Worm (Caenorhabditis elegans) whole organism, L1 larva: ENCODE data around the gene acs-1.

Source experiments
- C04F5.9 ChIP-seq: sonication (generic microtip); optimal IDR thresholded peaks from 2 replicates; lab custom pipeline; 2016; ENCODE audit warnings: missing genetic modification characterization, missing compliant biosample characterization
- C16A3.4 ChIP-seq: fragments of 150-350 bp; optimal IDR thresholded peaks from 2 replicates; lab custom pipeline; 2014; ENCODE audit warnings: missing biosample characterization, missing genetic modification characterization
- ama-1 ChIP-seq: fragments of 150-350 bp; optimal IDR thresholded peaks from 2 replicates; lab custom pipeline; 2014
- blmp-1 ChIP-seq: fragments of 150-350 bp; optimal IDR thresholded peaks from 2 replicates; lab custom pipeline; 2014; ENCODE audit warnings: missing biosample characterization, missing genetic modification characterization
- ceh-8 ChIP-seq: fragments of 200-800 bp; sonication (Bioruptor generic); optimal IDR thresholded peaks from 2 replicates; lab custom pipeline; 2018; ENCODE audit warnings: mild to moderate bottlenecking, missing genetic modification characterization, moderate library complexity, missing compliant biosample characterization
- efl-1 ChIP-seq, 4 experiments: fragments of 150-350 bp; optimal IDR thresholded peaks in 3 of 4; peaks in 1 of 4; 1 replicate in 1 of 4; 2 replicates in 3 of 4; lab custom pipeline; 2014; ENCODE audit warnings: missing biosample characterization in 2 of 4, missing genetic modification characterization in 2 of 4, missing genetic modification reagents in 2 of 4
- efl-3 ChIP-seq: fragments of 200-800 bp; sonication (Bioruptor generic); optimal IDR thresholded peaks from 2 replicates; lab custom pipeline; 2018; ENCODE audit warnings: mild to moderate bottlenecking, missing genetic modification characterization, missing compliant biosample characterization
- elt-2 ChIP-seq: sonication (generic microtip); optimal IDR thresholded peaks from 2 replicates; lab custom pipeline; 2016; ENCODE audit warnings: missing genetic modification characterization, mild to moderate bottlenecking, inconsistent platforms, missing compliant biosample characterization, missing genetic modification reagents
- elt-3 ChIP-seq, 6 experiments: fragments of 150-350 bp in 1 of 6; sonication (generic microtip); optimal IDR thresholded peaks; 2 replicates each; lab custom pipeline; 2017 to 2018; ENCODE audit warnings: missing biosample characterization in 6 of 6, missing genetic modification characterization in 6 of 6, inconsistent platforms in 1 of 6
- fkh-10 ChIP-seq: sonication (generic microtip); optimal IDR thresholded peaks from 2 replicates; lab custom pipeline; 2017; ENCODE audit warnings: missing biosample characterization, missing genetic modification reagents, missing genetic modification characterization
- fos-1 ChIP-seq: fragments of 150-350 bp; optimal IDR thresholded peaks from 2 replicates; lab custom pipeline; 2014; ENCODE audit warnings: missing biosample characterization, missing genetic modification characterization
- grh-1 ChIP-seq: fragments of 200-800 bp; sonication (Bioruptor generic); IDR thresholded peaks from 2 replicates; pipeline ENCODE4 v1.3.6; 2022; ENCODE audit warnings: missing genetic modification reagents, missing genetic modification characterization, missing compliant biosample characterization
- hlh-17 ChIP-seq: fragments of 200-800 bp; sonication (Bioruptor generic); optimal IDR thresholded peaks from 2 replicates; lab custom pipeline; 2018; ENCODE audit warnings: missing genetic modification characterization, mild to moderate bottlenecking, missing compliant biosample characterization, moderate library complexity, borderline replicate concordance
- isw-1 ChIP-seq: fragments of 200-800 bp; sonication (Bioruptor generic); IDR thresholded peaks from 2 replicates; pipeline ENCODE4 v1.3.6; 2022; ENCODE audit warnings: missing genetic modification characterization, missing compliant biosample characterization
- lin-14 ChIP-seq: fragments of 200-800 bp; sonication (Bioruptor generic); optimal IDR thresholded peaks from 2 replicates; lab custom pipeline; 2018; ENCODE audit warnings: mild to moderate bottlenecking, missing genetic modification characterization, moderate library complexity, missing compliant biosample characterization
- lin-15B ChIP-seq: fragments of 150-350 bp; sonication (generic microtip); optimal IDR thresholded peaks from 3 replicates; lab custom pipeline; 2014; ENCODE audit warnings: missing biosample characterization, missing genetic modification characterization
- lsy-2 ChIP-seq, 2 experiments: fragments of 150-350 bp; optimal IDR thresholded peaks; 2 replicates each; lab custom pipeline; 2014; ENCODE audit warnings: missing biosample characterization in 2 of 2, missing genetic modification characterization in 2 of 2
- mdl-1 ChIP-seq, 2 experiments: fragments of 150-350 bp; optimal IDR thresholded peaks; 2 replicates each; lab custom pipeline; 2014 to 2017; ENCODE audit warnings: missing biosample characterization in 2 of 2, missing genetic modification characterization in 2 of 2, inconsistent platforms in 1 of 2
- mef-2 ChIP-seq: fragments of 150-350 bp; optimal IDR thresholded peaks from 2 replicates; lab custom pipeline; 2014; ENCODE audit warnings: missing biosample characterization, missing genetic modification characterization
- mep-1 ChIP-seq: fragments of 150-350 bp; optimal IDR thresholded peaks from 2 replicates; lab custom pipeline; 2014; ENCODE audit warnings: missing biosample characterization, missing genetic modification characterization
- nhr-47 ChIP-seq: sonication (generic microtip); optimal IDR thresholded peaks from 2 replicates; lab custom pipeline; 2016; ENCODE audit warnings: mild to moderate bottlenecking, missing genetic modification characterization, moderate library complexity, missing compliant biosample characterization
- nhr-71 ChIP-seq: sonication (generic microtip); optimal IDR thresholded peaks from 2 replicates; lab custom pipeline; 2016; ENCODE audit warnings: mild to moderate bottlenecking, missing genetic modification characterization, moderate library complexity, missing compliant biosample characterization
- nhr-76 ChIP-seq: sonication (generic microtip); optimal IDR thresholded peaks from 2 replicates; lab custom pipeline; 2017; ENCODE audit warnings: missing biosample characterization, missing genetic modification characterization
- nhr-85 ChIP-seq: sonication (generic microtip); peaks from one replicate; lab custom pipeline; 2016; ENCODE audit warnings: missing genetic modification characterization, inconsistent platforms, missing compliant biosample characterization
- nhr-90 ChIP-seq: sonication (generic microtip); optimal IDR thresholded peaks from 2 replicates; lab custom pipeline; 2016; ENCODE audit warnings: mild to moderate bottlenecking, missing genetic modification characterization, missing compliant biosample characterization; ENCODE audit not compliant: poor library complexity
- pag-3 ChIP-seq: sonication (generic microtip); optimal IDR thresholded peaks from 2 replicates; lab custom pipeline; 2017; ENCODE audit warnings: missing genetic modification characterization, mild to moderate bottlenecking, missing compliant biosample characterization, antibody characterized with exemption, borderline replicate concordance; ENCODE audit not compliant: insufficient read depth
- pax-3 ChIP-seq: fragments of 200-800 bp; sonication (Bioruptor generic); optimal IDR thresholded peaks from 2 replicates; lab custom pipeline; 2018; ENCODE audit warnings: mild to moderate bottlenecking, missing genetic modification characterization, moderate library complexity, missing compliant biosample characterization
- rnt-1 ChIP-seq: sonication (generic microtip); optimal IDR thresholded peaks from 2 replicates; lab custom pipeline; 2016; ENCODE audit warnings: mild to moderate bottlenecking, missing genetic modification characterization, moderate library complexity, missing compliant biosample characterization
- skn-1 ChIP-seq: fragments of 150-350 bp; optimal IDR thresholded peaks from 2 replicates; lab custom pipeline; 2014; ENCODE audit warnings: missing biosample characterization, missing genetic modification characterization
- tlp-1 ChIP-seq: fragments of 150-350 bp; optimal IDR thresholded peaks from 2 replicates; lab custom pipeline; 2014; ENCODE audit warnings: missing biosample characterization, missing genetic modification characterization
- unc-130 ChIP-seq: fragments of 150-350 bp; optimal IDR thresholded peaks from 2 replicates; lab custom pipeline; 2017; ENCODE audit warnings: missing biosample characterization, missing genetic modification characterization, inconsistent platforms
- vab-15 ChIP-seq: sonication (generic microtip); optimal IDR thresholded peaks from 2 replicates; lab custom pipeline; 2017; ENCODE audit warnings: missing genotype, mild to moderate bottlenecking, missing genetic modification characterization, missing compliant biosample characterization
- xbp-1 ChIP-seq: sonication (generic microtip); optimal IDR thresholded peaks from 2 replicates; lab custom pipeline; 2016; ENCODE audit warnings: missing genetic modification characterization, missing compliant biosample characterization
- zag-1 ChIP-seq: fragments of 150-350 bp; optimal IDR thresholded peaks from 2 replicates; lab custom pipeline; 2014; ENCODE audit warnings: missing biosample characterization, missing genetic modification characterization

The acs-1 gene

ce11 chrV:6510622-6511021 is 14.2 kb upstream of the acs-1 start:
- no peak for TF ChIP-seq elt-2 (tag; lab: Kevin White, UChicago)
- peak in 1 of 2 experiments; percentile 50 for TF ChIP-seq lsy-2 (tag; optimal IDR thresholded peaks at IDR 0.05; lab: Kevin White, UChicago)
- no peak for TF ChIP-seq nhr-47 (tag; lab: Kevin White, UChicago)

ce11 chrV:6511121-6511520 is 13.7 kb upstream of the acs-1 start, which contains the start of gene ubh-1:
Gene ubh-1, minus strand, starts transcription at chrV:6511409.
- TF ChIP-seq elt-3 (tag; optimal IDR thresholded peaks at IDR 0.05; lab: Kevin White, UChicago) (peak in 1 of 6 experiments; percentile 23), mep-1 (tag; lab: Kevin White, UChicago) (no peak), efl-1 (optimal IDR thresholded peaks at IDR 0.05; lab: Kevin White, UChicago) (no peak), efl-1 (GFP tag; optimal IDR thresholded peaks at IDR 0.05 in 1 of 2; lab: Kevin White, UChicago) (peak in 1 of 2 experiments; percentile 24)

ce11 chrV:6513356-6513755 is 11.4 kb upstream of the acs-1 start:
- TF ChIP-seq lin-15B (tag; lab: Kevin White, UChicago) (no peak), mef-2 (no peak), mdl-1 (tag; optimal IDR thresholded peaks at IDR 0.05; lab: Kevin White, UChicago) (no peak), C16A3.4 (tag; lab: Kevin White, UChicago) (no peak), fkh-10 (GFP tag; lab: Kevin White, UChicago) (no peak), efl-3 (GFP tag; lab: Kevin White, UChicago) (no peak), efl-1 (optimal IDR thresholded peaks at IDR 0.05; lab: Kevin White, UChicago) (no peak), efl-1 (GFP tag; optimal IDR thresholded peaks at IDR 0.05 in 1 of 2; lab: Kevin White, UChicago) (peak in 1 of 2 experiments; percentile 59), tlp-1 (tag; lab: Kevin White, UChicago) (no peak), rnt-1 (tag; lab: Kevin White, UChicago) (no peak), nhr-90 (peak; percentile 19), isw-1 (GFP tag; lab: Robert Waterston, UW) (no peak), pag-3 (no peak), xbp-1 (tag; lab: Kevin White, UChicago) (peak; percentile 22), blmp-1 (tag; lab: Kevin White, UChicago) (peak; percentile 94), hlh-17 (GFP tag; lab: Kevin White, UChicago) (no peak), zag-1 (tag; lab: Kevin White, UChicago) (no peak), ama-1 (no peak), elt-3 (tag; optimal IDR thresholded peaks at IDR 0.05; lab: Kevin White, UChicago) (peak in 1 of 6 experiments; percentile 32), nhr-85 (tag; lab: Kevin White, UChicago) (no peak), nhr-76 (tag; lab: Kevin White, UChicago) (no peak), lin-14 (GFP tag; lab: Kevin White, UChicago) (peak; percentile 72), vab-15 (no peak), unc-130 (tag; lab: Kevin White, UChicago) (no peak), ceh-8 (no peak)
- TF ChIP-seq, all 84 proteins: peak for 6

ce11 chrV:6513786-6514430 is 10.9 kb upstream of the acs-1 start:
- no peak for TF ChIP-seq mep-1 (tag; lab: Kevin White, UChicago)
- TF ChIP-seq blmp-1 (tag; lab: Kevin White, UChicago): peak; percentile 70
- no peak for TF ChIP-seq tlp-1 (tag; lab: Kevin White, UChicago)
- TF ChIP-seq pax-3 (tag; lab: Kevin White, UChicago): no peak
- TF ChIP-seq C04F5.9 (tag; lab: Kevin White, UChicago): no peak
- peak; percentile 6 for TF ChIP-seq nhr-85 (tag; lab: Kevin White, UChicago)
- TF ChIP-seq fos-1 (tag; lab: Kevin White, UChicago): no peak
- TF ChIP-seq grh-1 (GFP tag; lab: Robert Waterston, UW): no peak
- TF ChIP-seq elt-3 (tag; optimal IDR thresholded peaks at IDR 0.05; lab: Kevin White, UChicago): peak in 1 of 6 experiments; percentile 4
- TF ChIP-seq nhr-71 (tag; lab: Kevin White, UChicago): no peak
- TF ChIP-seq skn-1 (tag; lab: Kevin White, UChicago): no peak
